Worm (Caenorhabditis elegans) whole organism, young adult: ENCODE data around the gene soc-1.

Experiments used
- B0035.1 ChIP-seq: sonication (generic microtip); optimal IDR thresholded peaks from 2 replicates; lab custom pipeline; 2016; ENCODE audit warnings: missing genetic modification characterization, mild to moderate bottlenecking, missing compliant biosample characterization, missing genotype, missing genetic modification reagents
- B0336.3 ChIP-seq: fragments of 200-800 bp; sonication (Bioruptor generic); IDR thresholded peaks from 2 replicates; pipeline ENCODE4 v1.3.6; 2022; ENCODE audit warnings: missing genetic modification characterization, missing compliant biosample characterization
- C06A6.2 ChIP-seq: fragments of 200-800 bp; sonication (Bioruptor generic); conservative IDR thresholded peaks from 2 replicates; pipeline ENCODE4 v1.3.6; 2022; ENCODE audit warnings: missing genetic modification characterization, missing compliant biosample characterization
- C17E4.6 ChIP-seq: fragments of 200-800 bp; sonication (Bioruptor generic); IDR thresholded peaks from 2 replicates; pipeline ENCODE4 v1.3.6; 2022; ENCODE audit warnings: missing genetic modification reagents, missing genetic modification characterization, missing compliant biosample characterization
- D2030.7 ChIP-seq: fragments of 200-800 bp; sonication (Bioruptor generic); IDR thresholded peaks from 2 replicates; pipeline ENCODE4 v1.3.6; 2022; ENCODE audit warnings: missing genetic modification reagents, missing genetic modification characterization, missing compliant biosample characterization
- F22D6.2 ChIP-seq: sonication (generic microtip); optimal IDR thresholded peaks from 2 replicates; lab custom pipeline; 2016; ENCODE audit warnings: mild to moderate bottlenecking, missing genetic modification characterization, missing compliant biosample characterization
- F23B12.7 ChIP-seq: sonication (generic microtip); optimal IDR thresholded peaks from 2 replicates; lab custom pipeline; 2017; ENCODE audit warnings: missing genetic modification characterization, mild to moderate bottlenecking, missing compliant biosample characterization, antibody characterized with exemption, moderate library complexity; ENCODE audit not compliant: insufficient read depth
- F33H1.4 ChIP-seq: fragments of 200-800 bp; sonication (Bioruptor generic); IDR thresholded peaks from 2 replicates; pipeline ENCODE4 v1.3.6; 2022; ENCODE audit warnings: missing genetic modification reagents, missing genetic modification characterization, missing compliant biosample characterization
- F52B5.7 ChIP-seq: sonication (generic microtip); optimal IDR thresholded peaks from 2 replicates; lab custom pipeline; 2016; ENCODE audit warnings: mild to moderate bottlenecking, missing genetic modification characterization, missing compliant biosample characterization
- F55B11.4 ChIP-seq: sonication (generic microtip); optimal IDR thresholded peaks from 2 replicates; lab custom pipeline; 2016; ENCODE audit warnings: missing compliant biosample characterization, missing genetic modification characterization, borderline replicate concordance; ENCODE audit not compliant: insufficient read depth
- Y53G8AR.9 ChIP-seq: fragments of 200-800 bp; sonication (Bioruptor generic); conservative IDR thresholded peaks from 2 replicates; pipeline ENCODE4 v1.3.6; 2022; ENCODE audit warnings: missing genetic modification reagents, missing genetic modification characterization, missing compliant biosample characterization
- Y56A3A.18 ChIP-seq: fragments of 200-800 bp; sonication (Bioruptor generic); IDR thresholded peaks from 2 replicates; pipeline ENCODE4 v1.3.6; 2022; ENCODE audit warnings: missing genetic modification reagents, missing genetic modification characterization, missing compliant biosample characterization
- Y79H2A.3 ChIP-seq: fragments of 200-800 bp; sonication (Bioruptor generic); conservative IDR thresholded peaks from 2 replicates; pipeline ENCODE4 v1.3.6; 2022; ENCODE audit warnings: missing genetic modification reagents, missing genetic modification characterization, missing compliant biosample characterization
- akir-1 ChIP-seq: fragments of 200-800 bp; sonication (Bioruptor generic); optimal IDR thresholded peaks from 2 replicates; lab custom pipeline; 2018; ENCODE audit warnings: mild to moderate bottlenecking, missing genetic modification characterization, moderate library complexity, missing compliant biosample characterization
- attf-3 ChIP-seq: fragments of 200-800 bp; sonication (Bioruptor generic); conservative IDR thresholded peaks from 2 replicates; pipeline ENCODE4 v1.3.6; 2022; ENCODE audit warnings: missing genetic modification reagents, missing genetic modification characterization, missing compliant biosample characterization
- attf-5 ChIP-seq: fragments of 200-800 bp; sonication (Bioruptor generic); optimal IDR thresholded peaks from 2 replicates; lab custom pipeline; 2018; ENCODE audit warnings: mild to moderate bottlenecking, missing genetic modification characterization, missing compliant biosample characterization
- attf-6 ChIP-seq: fragments of 200-800 bp; sonication (Bioruptor generic); IDR thresholded peaks from 2 replicates; pipeline ENCODE4 v1.3.6; 2022; ENCODE audit warnings: missing genetic modification reagents, missing genetic modification characterization, missing compliant biosample characterization
- ceh-100 ChIP-seq: fragments of 200-800 bp; sonication (Bioruptor generic); IDR thresholded peaks from 2 replicates; pipeline ENCODE4 v1.3.6; 2022; ENCODE audit warnings: missing genetic modification reagents, missing genetic modification characterization, missing compliant biosample characterization
- ceh-58 ChIP-seq: fragments of 200-800 bp; sonication (Bioruptor generic); IDR thresholded peaks from 2 replicates; pipeline ENCODE4 v1.3.6; 2022; ENCODE audit warnings: missing genetic modification characterization, missing compliant biosample characterization
- die-1 ChIP-seq: sonication (generic microtip); optimal IDR thresholded peaks from 2 replicates; lab custom pipeline; 2016; ENCODE audit warnings: missing genotype, mild to moderate bottlenecking, missing genetic modification characterization, missing compliant biosample characterization
- dpff-1 ChIP-seq: sonication (generic microtip); optimal IDR thresholded peaks from 2 replicates; lab custom pipeline; 2017; ENCODE audit warnings: mild to moderate bottlenecking, missing genetic modification characterization, missing compliant biosample characterization
- efl-1 ChIP-seq: fragments of 150-350 bp; optimal IDR thresholded peaks from 2 replicates; lab custom pipeline; 2014; ENCODE audit warnings: missing biosample characterization, missing genetic modification reagents, missing genetic modification characterization
- egl-44 ChIP-seq: fragments of 200-800 bp; sonication (Bioruptor generic); IDR thresholded peaks from 2 replicates; pipeline ENCODE4 v1.3.6; 2022; ENCODE audit warnings: missing genetic modification reagents, missing genetic modification characterization, missing compliant biosample characterization
- egrh-3 ChIP-seq: fragments of 200-800 bp; sonication (Bioruptor generic); IDR thresholded peaks from 2 replicates; pipeline ENCODE4 v1.3.6; 2022; ENCODE audit warnings: missing genetic modification reagents, missing genetic modification characterization, missing compliant biosample characterization
- ets-4 ChIP-seq: fragments of 200-800 bp; sonication (Bioruptor generic); optimal IDR thresholded peaks from 2 replicates; lab custom pipeline; 2018; ENCODE audit warnings: mild to moderate bottlenecking, missing genetic modification characterization, missing compliant biosample characterization
- him-1 ChIP-seq: sonication (generic microtip); optimal IDR thresholded peaks from 2 replicates; lab custom pipeline; 2016; ENCODE audit warnings: missing genotype, missing genetic modification reagents, missing genetic modification characterization, missing compliant biosample characterization
- hrde-1 ChIP-seq: sonication (generic microtip); optimal IDR thresholded peaks from 2 replicates; lab custom pipeline; 2016; ENCODE audit warnings: missing genetic modification characterization, mild to moderate bottlenecking, missing compliant biosample characterization, moderate library complexity, missing genotype, missing genetic modification reagents, borderline replicate concordance
- hsf-1 ChIP-seq: fragments of 200-800 bp; sonication (Bioruptor generic); IDR thresholded peaks from 2 replicates; pipeline ENCODE4 v1.3.6; 2022; ENCODE audit warnings: missing genetic modification reagents, missing genetic modification characterization, missing compliant biosample characterization
- let-526 ChIP-seq: fragments of 200-800 bp; sonication (Bioruptor generic); IDR thresholded peaks from 2 replicates; pipeline ENCODE4 v1.3.6; 2022; ENCODE audit warnings: missing genetic modification reagents, missing genetic modification characterization, missing compliant biosample characterization
- lin-26 ChIP-seq: fragments of 200-800 bp; sonication (Bioruptor generic); IDR thresholded peaks from 2 replicates; pipeline ENCODE4 v1.3.6; 2022; ENCODE audit warnings: missing genetic modification reagents, missing genetic modification characterization, missing compliant biosample characterization
- lin-35 ChIP-seq, 3 experiments: fragments of 150-350 bp in 2 of 3; sonication (generic microtip) in 1 of 3; optimal IDR thresholded peaks; 2 replicates each; lab custom pipeline; 2014 to 2018; ENCODE audit warnings: missing biosample characterization in 3 of 3, missing genetic modification characterization in 3 of 3, missing genetic modification reagents in 3 of 3
- lsy-27 ChIP-seq: sonication (generic microtip); optimal IDR thresholded peaks from 2 replicates; lab custom pipeline; 2017; ENCODE audit warnings: missing genetic modification characterization, mild to moderate bottlenecking, missing compliant biosample characterization, antibody characterized with exemption, missing genotype, borderline replicate concordance; ENCODE audit not compliant: insufficient read depth
- madf-10 ChIP-seq: sonication (generic microtip); optimal IDR thresholded peaks from 2 replicates; lab custom pipeline; 2016; ENCODE audit warnings: mild to moderate bottlenecking, missing genetic modification characterization, missing compliant biosample characterization
- mcd-1 ChIP-seq: fragments of 200-800 bp; sonication (Bioruptor generic); IDR thresholded peaks from 2 replicates; pipeline ENCODE4 v1.3.6; 2022; ENCODE audit warnings: missing genetic modification reagents, missing genetic modification characterization, missing compliant biosample characterization
- mel-28 ChIP-seq: sonication (generic microtip); optimal IDR thresholded peaks from 2 replicates; lab custom pipeline; 2016; ENCODE audit warnings: borderline replicate concordance, mild to moderate bottlenecking, missing genetic modification characterization, missing compliant biosample characterization
- nhr-120 ChIP-seq: fragments of 200-800 bp; sonication (Bioruptor generic); IDR thresholded peaks from 2 replicates; pipeline ENCODE4 v1.3.6; 2022; ENCODE audit warnings: missing genetic modification characterization, missing compliant biosample characterization
- pbrm-1 ChIP-seq: fragments of 200-800 bp; sonication (Bioruptor generic); IDR thresholded peaks from 2 replicates; pipeline ENCODE4 v1.3.6; 2022; ENCODE audit warnings: missing genetic modification reagents, missing genetic modification characterization, missing compliant biosample characterization
- repo-1 ChIP-seq: sonication (generic microtip); optimal IDR thresholded peaks from 2 replicates; lab custom pipeline; 2017; ENCODE audit warnings: mild to moderate bottlenecking, missing genetic modification characterization, missing compliant biosample characterization
- snpc-1.1 ChIP-seq: sonication (generic microtip); optimal IDR thresholded peaks from 2 replicates; lab custom pipeline; 2017; ENCODE audit warnings: missing genetic modification characterization, mild to moderate bottlenecking, missing compliant biosample characterization, antibody characterized with exemption, moderate library complexity, missing genotype, missing genetic modification reagents; ENCODE audit not compliant: insufficient read depth
- somi-1 ChIP-seq: fragments of 200-800 bp; sonication (Bioruptor generic); optimal IDR thresholded peaks from 2 replicates; lab custom pipeline; 2018; ENCODE audit warnings: mild to moderate bottlenecking, missing genetic modification characterization, missing compliant biosample characterization
- unc-62 ChIP-seq: fragments of 150-350 bp; optimal IDR thresholded peaks from 2 replicates; lab custom pipeline; 2014; ENCODE audit warnings: missing biosample characterization, missing genetic modification reagents, missing genetic modification characterization
- zim-3 ChIP-seq: sonication (generic microtip); optimal IDR thresholded peaks from 2 replicates; lab custom pipeline; 2017; ENCODE audit warnings: mild to moderate bottlenecking, missing genetic modification characterization, moderate library complexity, missing compliant biosample characterization
- ztf-25 ChIP-seq: fragments of 200-800 bp; sonication (Bioruptor generic); IDR thresholded peaks from 2 replicates; pipeline ENCODE4 v1.3.6; 2022; ENCODE audit warnings: missing genetic modification reagents, missing genetic modification characterization, missing compliant biosample characterization
- ztf-6 ChIP-seq: fragments of 200-800 bp; sonication (Bioruptor generic); IDR thresholded peaks from 2 replicates; pipeline ENCODE4 v1.3.6; 2022; ENCODE audit warnings: missing genetic modification reagents, missing genetic modification characterization, missing compliant biosample characterization

The soc-1 gene

ce11 chrV:4687944-4688505, 45.3 kb downstream of the soc-1 start, which contains the start of gene K03B4.2 (continued):
- TF ChIP-seq mcd-1 (GFP tag; lab: Robert Waterston, UW), result peak; percentile 43; the same call in 1 of the 2 replicates
- TF ChIP-seq ceh-100 (GFP tag; lab: Robert Waterston, UW), result no peak
- no peak for TF ChIP-seq lin-26 (GFP tag; lab: Robert Waterston, UW)
- no peak for TF ChIP-seq attf-5 (GFP tag; lab: Kevin White, UChicago)
- TF ChIP-seq zim-3 (tag; lab: Kevin White, UChicago), result peak; percentile 11
- TF ChIP-seq Y56A3A.18 (GFP tag; lab: Robert Waterston, UW), result 0 out of 2 replicates have a peak, but pooled peaks have one; percentile 7
- 0 out of 2 replicates have a peak, but pooled peaks have one; percentile 14 for TF ChIP-seq pbrm-1 (GFP tag; lab: Robert Waterston, UW)
- no peak for TF ChIP-seq D2030.7 (GFP tag; lab: Robert Waterston, UW)
- no peak for TF ChIP-seq mel-28 (tag; lab: Kevin White, UChicago)
- no peak for TF ChIP-seq hsf-1 (GFP tag; lab: Robert Waterston, UW)
- peak in 1 of 3 experiments; percentile 15 for TF ChIP-seq lin-35 (GFP tag; optimal IDR thresholded peaks at IDR 0.05; lab: Kevin White, UChicago)
- no peak for TF ChIP-seq attf-3
- no peak for TF ChIP-seq attf-6 (GFP tag; lab: Robert Waterston, UW)
- TF ChIP-seq ztf-25 (GFP tag; lab: Robert Waterston, UW), result no peak
- peak; percentile 69; the same call in 1 of the 2 replicates for TF ChIP-seq Y53G8AR.9 (GFP tag; lab: Robert Waterston, UW)
- no peak for TF ChIP-seq him-1 (tag; lab: Kevin White, UChicago)
- TF ChIP-seq Y79H2A.3 (GFP tag; lab: Robert Waterston, UW), result peak; percentile 67; the same call in 1 of the 2 replicates

- TF ChIP-seq nhr-120 (no peak), D2030.7 (GFP tag; lab: Robert Waterston, UW) (no peak), dpff-1 (tag; lab: Kevin White, UChicago) (no peak), mel-28 (tag; lab: Kevin White, UChicago) (no peak), ceh-58 (peak; percentile 50; the same call in 1 of the 2 replicates), hrde-1 (tag; lab: Kevin White, UChicago) (peak; percentile 32), egl-44 (GFP tag; lab: Robert Waterston, UW) (no peak), akir-1 (GFP tag; lab: Kevin White, UChicago) (no peak), die-1 (tag; lab: Kevin White, UChicago) (peak; percentile 14), C06A6.2 (GFP tag; lab: Robert Waterston, UW) (no peak), madf-10 (tag; lab: Kevin White, UChicago) (no peak), F33H1.4 (GFP tag; lab: Robert Waterston, UW) (no peak), F22D6.2 (tag; lab: Kevin White, UChicago) (no peak), ets-4 (GFP tag; lab: Kevin White, UChicago) (no peak), snpc-1.1 (tag; lab: Kevin White, UChicago) (no peak), F52B5.7 (tag; lab: Kevin White, UChicago) (peak; percentile 29), let-526 (GFP tag; lab: Robert Waterston, UW) (no peak), attf-6 (GFP tag; lab: Robert Waterston, UW) (no peak), repo-1 (no peak), egrh-3 (GFP tag; lab: Robert Waterston, UW) (no peak), unc-62 (GFP tag; lab: Kevin White, UChicago) (no peak), ztf-6 (no peak), ztf-25 (GFP tag; lab: Robert Waterston, UW) (no peak), B0336.3 (GFP tag; lab: Robert Waterston, UW) (0 out of 2 replicates have a peak, but pooled peaks have one; percentile 24), zim-3 (tag; lab: Kevin White, UChicago) (peak; percentile 56), somi-1 (GFP tag; lab: Kevin White, UChicago) (no peak), lsy-27 (tag; lab: Kevin White, UChicago) (no peak), efl-1 (GFP tag; lab: Kevin White, UChicago) (no peak), B0035.1 (tag; lab: Kevin White, UChicago) (no peak), lin-26 (GFP tag; lab: Robert Waterston, UW) (no peak), Y56A3A.18 (GFP tag; lab: Robert Waterston, UW) (no peak), C17E4.6 (no peak), F23B12.7 (tag; lab: Kevin White, UChicago) (no peak), F55B11.4 (tag; lab: Kevin White, UChicago) (no peak)
Observed at ce11 chrV:4689234-4689633, 46.5 kb downstream of the soc-1 start, which contains the start of gene K03B4.1. Gene K03B4.1 (plus strand): TSS chrV:4689330.
